Worm (Caenorhabditis elegans) whole organism, young adult: ENCODE measurements around the gene irk-1.

Source experiments
- B0261.1 ChIP-seq: sonication (generic microtip); optimal IDR thresholded peaks from 2 replicates; lab custom pipeline; 2016; ENCODE audit warnings: mild to moderate bottlenecking, missing genetic modification characterization, moderate library complexity, missing compliant biosample characterization
- B0336.3 ChIP-seq: fragments of 200-800 bp; sonication (Bioruptor generic); IDR thresholded peaks from 2 replicates; pipeline ENCODE4 v1.3.6; 2022; ENCODE audit warnings: missing genetic modification characterization, missing compliant biosample characterization
- C17E4.6 ChIP-seq: fragments of 200-800 bp; sonication (Bioruptor generic); IDR thresholded peaks from 2 replicates; pipeline ENCODE4 v1.3.6; 2022; ENCODE audit warnings: missing genetic modification reagents, missing genetic modification characterization, missing compliant biosample characterization
- F23B12.7 ChIP-seq: sonication (generic microtip); optimal IDR thresholded peaks from 2 replicates; lab custom pipeline; 2017; ENCODE audit warnings: missing genetic modification characterization, mild to moderate bottlenecking, missing compliant biosample characterization, antibody characterized with exemption, moderate library complexity; ENCODE audit not compliant: insufficient read depth
- F49E8.2 ChIP-seq: sonication (generic microtip); optimal IDR thresholded peaks from 3 replicates; lab custom pipeline; 2017; ENCODE audit warnings: missing genetic modification characterization, mild to moderate bottlenecking, missing compliant biosample characterization, antibody characterized with exemption, moderate library complexity; ENCODE audit not compliant: insufficient read depth
- F52B5.7 ChIP-seq: sonication (generic microtip); optimal IDR thresholded peaks from 2 replicates; lab custom pipeline; 2016; ENCODE audit warnings: mild to moderate bottlenecking, missing genetic modification characterization, missing compliant biosample characterization
- Y67H2A.10 ChIP-seq: fragments of 200-800 bp; sonication (Bioruptor generic); conservative IDR thresholded peaks from 2 replicates; pipeline ENCODE4 v1.3.6; 2022; ENCODE audit warnings: missing genetic modification reagents, missing genetic modification characterization, missing compliant biosample characterization
- ZK185.1 ChIP-seq: sonication (generic microtip); optimal IDR thresholded peaks from 2 replicates; lab custom pipeline; 2016; ENCODE audit warnings: mild to moderate bottlenecking, missing genetic modification characterization, missing compliant biosample characterization; ENCODE audit not compliant: poor library complexity, severe bottlenecking
- ama-1 ChIP-seq, 3 experiments: fragments of 150-350 bp in 1 of 3; sonication (generic microtip) in 2 of 3; optimal IDR thresholded peaks; 2 replicates each; lab custom pipeline; 2014 to 2018; ENCODE audit warnings: missing biosample characterization in 2 of 3, missing genetic modification characterization in 2 of 3, missing genetic modification reagents in 2 of 3
- aptf-2 ChIP-seq: fragments of 200-800 bp; sonication (Bioruptor generic); conservative IDR thresholded peaks from 2 replicates; pipeline ENCODE4 v1.3.6; 2022; ENCODE audit warnings: missing genetic modification reagents, missing genetic modification characterization, missing compliant biosample characterization
- cebp-2 ChIP-seq: fragments of 200-800 bp; sonication (Bioruptor generic); IDR thresholded peaks from 2 replicates; pipeline ENCODE4 v1.3.6; 2022; ENCODE audit warnings: missing genetic modification characterization, missing compliant biosample characterization
- ceh-27 ChIP-seq: fragments of 200-800 bp; sonication (Bioruptor generic); optimal IDR thresholded peaks from 2 replicates; lab custom pipeline; 2018; ENCODE audit warnings: mild to moderate bottlenecking, missing genetic modification characterization, moderate library complexity, missing compliant biosample characterization
- dox-1 ChIP-seq: fragments of 200-800 bp; sonication (Bioruptor generic); IDR thresholded peaks from 2 replicates; pipeline ENCODE4 v1.3.6; 2022; ENCODE audit warnings: missing genetic modification reagents, missing genetic modification characterization, missing compliant biosample characterization
- efl-1 ChIP-seq: fragments of 150-350 bp; optimal IDR thresholded peaks from 2 replicates; lab custom pipeline; 2014; ENCODE audit warnings: missing biosample characterization, missing genetic modification reagents, missing genetic modification characterization
- hlh-26 ChIP-seq: fragments of 200-800 bp; sonication (Bioruptor generic); conservative IDR thresholded peaks from 2 replicates; pipeline ENCODE4 v1.3.6; 2022; ENCODE audit warnings: missing genetic modification reagents, missing genetic modification characterization, missing compliant biosample characterization
- hmg-1.2 ChIP-seq: fragments of 200-800 bp; sonication (Bioruptor generic); IDR thresholded peaks from 2 replicates; pipeline ENCODE4 v1.3.6; 2022; ENCODE audit warnings: missing genetic modification reagents, missing genetic modification characterization, missing compliant biosample characterization
- hmg-20 ChIP-seq: fragments of 200-800 bp; sonication (Bioruptor generic); IDR thresholded peaks from 2 replicates; pipeline ENCODE4 v1.3.6; 2022; ENCODE audit warnings: missing genetic modification reagents, missing genetic modification characterization, missing compliant biosample characterization
- hrde-1 ChIP-seq: sonication (generic microtip); optimal IDR thresholded peaks from 2 replicates; lab custom pipeline; 2016; ENCODE audit warnings: missing genetic modification characterization, mild to moderate bottlenecking, missing compliant biosample characterization, moderate library complexity, missing genotype, missing genetic modification reagents, borderline replicate concordance
- lag-1 ChIP-seq: fragments of 200-800 bp; sonication (Bioruptor generic); IDR thresholded peaks from 2 replicates; pipeline ENCODE4 v1.3.6; 2022; ENCODE audit warnings: missing genetic modification reagents, missing genetic modification characterization, missing compliant biosample characterization
- let-607 ChIP-seq, 2 experiments: fragments of 200-800 bp in 1 of 2; sonication (Bioruptor generic) in 1 of 2; sonication (generic microtip) in 1 of 2; optimal IDR thresholded peaks; 2 replicates each; lab custom pipeline; 2016 to 2018; ENCODE audit warnings: mild to moderate bottlenecking in 2 of 2, missing compliant biosample characterization in 2 of 2, missing genetic modification characterization in 2 of 2, moderate library complexity in 2 of 2, missing genotype in 1 of 2
- lin-40 ChIP-seq: sonication (generic microtip); optimal IDR thresholded peaks from 2 replicates; lab custom pipeline; 2016; ENCODE audit warnings: missing genetic modification characterization, mild to moderate bottlenecking, missing compliant biosample characterization, missing genotype, missing genetic modification reagents
- lsl-1 ChIP-seq: fragments of 200-800 bp; sonication (Bioruptor generic); optimal IDR thresholded peaks from 2 replicates; lab custom pipeline; 2018; ENCODE audit warnings: mild to moderate bottlenecking, missing genetic modification characterization, moderate library complexity, missing compliant biosample characterization
- madf-10 ChIP-seq: sonication (generic microtip); optimal IDR thresholded peaks from 2 replicates; lab custom pipeline; 2016; ENCODE audit warnings: mild to moderate bottlenecking, missing genetic modification characterization, missing compliant biosample characterization
- mcd-1 ChIP-seq: fragments of 200-800 bp; sonication (Bioruptor generic); IDR thresholded peaks from 2 replicates; pipeline ENCODE4 v1.3.6; 2022; ENCODE audit warnings: missing genetic modification reagents, missing genetic modification characterization, missing compliant biosample characterization
- mel-28 ChIP-seq: sonication (generic microtip); optimal IDR thresholded peaks from 2 replicates; lab custom pipeline; 2016; ENCODE audit warnings: borderline replicate concordance, mild to moderate bottlenecking, missing genetic modification characterization, missing compliant biosample characterization
- nhr-179 ChIP-seq: sonication (generic microtip); optimal IDR thresholded peaks from 2 replicates; lab custom pipeline; 2016; ENCODE audit warnings: mild to moderate bottlenecking, missing genetic modification characterization, missing compliant biosample characterization
- nhr-80 ChIP-seq: sonication (generic microtip); optimal IDR thresholded peaks from 2 replicates; lab custom pipeline; 2016; ENCODE audit warnings: missing genetic modification characterization, missing compliant biosample characterization
- pbrm-1 ChIP-seq: fragments of 200-800 bp; sonication (Bioruptor generic); IDR thresholded peaks from 2 replicates; pipeline ENCODE4 v1.3.6; 2022; ENCODE audit warnings: missing genetic modification reagents, missing genetic modification characterization, missing compliant biosample characterization
- pha-4 ChIP-seq: fragments of 150-350 bp; sonication (generic microtip); optimal IDR thresholded peaks from 2 replicates; lab custom pipeline; 2014; ENCODE audit warnings: missing biosample characterization, missing genetic modification reagents, missing genetic modification characterization
- rec-8 ChIP-seq, 2 experiments: sonication (generic microtip); optimal IDR thresholded peaks; 2 replicates each; lab custom pipeline; 2016; ENCODE audit warnings: mild to moderate bottlenecking in 2 of 2, missing genetic modification characterization in 2 of 2, missing genetic modification reagents in 2 of 2, missing genotype in 2 of 2, missing biosample characterization in 1 of 2, missing compliant biosample characterization in 1 of 2, moderate library complexity in 1 of 2
- sdz-38 ChIP-seq: sonication (generic microtip); optimal IDR thresholded peaks from 2 replicates; lab custom pipeline; 2016; ENCODE audit warnings: missing genotype, missing genetic modification characterization, missing compliant biosample characterization
- somi-1 ChIP-seq: fragments of 200-800 bp; sonication (Bioruptor generic); optimal IDR thresholded peaks from 2 replicates; lab custom pipeline; 2018; ENCODE audit warnings: mild to moderate bottlenecking, missing genetic modification characterization, missing compliant biosample characterization
- tlf-1 ChIP-seq: fragments of 200-800 bp; sonication (Bioruptor generic); optimal IDR thresholded peaks from 2 replicates; lab custom pipeline; 2018; ENCODE audit warnings: mild to moderate bottlenecking, missing genetic modification characterization, missing compliant biosample characterization
- unc-130 ChIP-seq: sonication (generic microtip); optimal IDR thresholded peaks from 2 replicates; lab custom pipeline; 2016; ENCODE audit warnings: missing genetic modification reagents, missing genetic modification characterization, missing compliant biosample characterization
- xnd-1 ChIP-seq: sonication (generic microtip); optimal IDR thresholded peaks from 2 replicates; lab custom pipeline; 2016; ENCODE audit warnings: missing genotype, missing genetic modification reagents, missing genetic modification characterization, missing compliant biosample characterization
- zfh-2 ChIP-seq: fragments of 200-800 bp; sonication (Bioruptor generic); conservative IDR thresholded peaks from 2 replicates; pipeline ENCODE4 v1.3.6; 2022; ENCODE audit warnings: missing genetic modification reagents, missing genetic modification characterization, missing compliant biosample characterization
- ztf-18 ChIP-seq: sonication (generic microtip); optimal IDR thresholded peaks from 2 replicates; lab custom pipeline; 2016; ENCODE audit warnings: missing genotype, mild to moderate bottlenecking, missing genetic modification characterization, missing compliant biosample characterization
- ztf-3 ChIP-seq: fragments of 200-800 bp; sonication (Bioruptor generic); optimal IDR thresholded peaks from 2 replicates; lab custom pipeline; 2018; ENCODE audit warnings: mild to moderate bottlenecking, missing genetic modification characterization, missing compliant biosample characterization

The irk-1 gene

DNA sequence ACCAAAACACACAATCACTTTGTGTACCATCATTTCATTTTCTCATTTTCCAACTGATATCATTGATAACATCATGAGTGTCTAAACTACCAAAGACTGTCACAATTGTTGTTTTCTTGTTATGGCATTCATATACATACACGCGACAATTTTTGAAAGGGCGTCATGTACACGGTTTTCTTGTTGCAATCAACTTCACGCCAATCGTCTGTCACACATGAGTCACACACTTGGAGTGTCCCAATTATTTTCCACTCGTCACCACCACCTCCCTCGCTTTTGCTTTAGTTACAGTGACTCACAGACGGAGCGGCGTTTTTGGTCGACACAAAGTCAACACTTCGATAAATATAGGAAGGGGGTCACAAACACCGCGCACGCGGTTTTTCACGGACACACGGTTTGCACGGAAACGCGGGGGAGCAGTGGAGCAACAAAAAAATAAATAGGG lies 30.0 kb downstream of the irk-1 start (continued):
- no peak for TF ChIP-seq aptf-2 (GFP tag; lab: Robert Waterston, UW)
- no peak for TF ChIP-seq efl-1 (GFP tag; lab: Kevin White, UChicago)
- TF ChIP-seq lin-40 (tag; lab: Kevin White, UChicago): peak; percentile 61
- no peak for TF ChIP-seq Y67H2A.10
- TF ChIP-seq lsl-1 (GFP tag; lab: Kevin White, UChicago): no peak
- peak; percentile 26 for TF ChIP-seq ceh-27 (GFP tag; lab: Kevin White, UChicago)
- no peak for TF ChIP-seq ama-1 (optimal IDR thresholded peaks at IDR 0.05; lab: Kevin White, UChicago)
- TF ChIP-seq ama-1 (GFP tag; optimal IDR thresholded peaks at IDR 0.05; lab: Kevin White, UChicago): no peak
- no peak for TF ChIP-seq hlh-26 (GFP tag; lab: Robert Waterston, UW)

DNA sequence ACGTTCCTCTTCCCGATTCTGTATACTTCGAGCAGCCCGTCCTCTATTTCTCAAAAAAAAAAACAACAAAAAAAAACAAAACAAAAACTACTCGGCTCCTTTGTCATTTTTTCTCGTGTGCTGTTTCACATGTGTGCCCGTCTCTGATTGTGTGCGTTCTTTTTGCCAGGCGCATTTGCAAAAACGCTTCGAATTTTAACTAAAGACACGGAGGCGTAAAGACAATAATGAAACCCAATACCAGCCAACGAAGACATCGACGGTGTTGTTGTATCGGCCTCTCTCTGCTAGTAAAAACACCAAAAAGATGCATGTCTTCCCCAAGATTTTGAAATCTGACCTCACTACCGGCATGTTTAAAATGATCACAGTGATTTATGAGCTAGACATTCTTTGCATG lies 31.1 kb downstream of the irk-1 start:
- TF ChIP-seq somi-1 (GFP tag; lab: Kevin White, UChicago) (no peak), ama-1 (optimal IDR thresholded peaks at IDR 0.05; lab: Kevin White, UChicago) (peak; percentile 55), ama-1 (GFP tag; optimal IDR thresholded peaks at IDR 0.05; lab: Kevin White, UChicago) (no peak)

DNA sequence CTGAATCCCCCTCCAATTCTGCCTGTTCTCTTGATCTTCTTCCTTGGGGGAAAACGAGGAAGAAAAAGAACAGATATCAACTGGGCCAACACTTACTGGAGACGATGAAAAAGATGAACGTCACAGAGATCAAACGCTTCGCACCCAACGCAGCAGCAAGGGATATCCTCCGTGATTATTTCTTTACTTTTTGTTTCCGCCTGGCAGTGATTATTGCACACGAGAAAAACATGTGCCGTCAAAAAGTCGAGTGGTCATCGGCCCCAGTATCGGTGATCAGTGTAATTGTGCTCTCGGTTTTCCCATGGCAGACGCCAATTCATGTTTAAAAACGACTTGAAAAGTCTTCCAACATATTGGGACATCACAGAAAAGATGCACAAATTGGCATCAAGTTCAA lies 32.4 kb downstream of the irk-1 start:
- TF ChIP-seq somi-1 (GFP tag; lab: Kevin White, UChicago) (peak; percentile 14), aptf-2 (GFP tag; lab: Robert Waterston, UW) (no peak)

DNA sequence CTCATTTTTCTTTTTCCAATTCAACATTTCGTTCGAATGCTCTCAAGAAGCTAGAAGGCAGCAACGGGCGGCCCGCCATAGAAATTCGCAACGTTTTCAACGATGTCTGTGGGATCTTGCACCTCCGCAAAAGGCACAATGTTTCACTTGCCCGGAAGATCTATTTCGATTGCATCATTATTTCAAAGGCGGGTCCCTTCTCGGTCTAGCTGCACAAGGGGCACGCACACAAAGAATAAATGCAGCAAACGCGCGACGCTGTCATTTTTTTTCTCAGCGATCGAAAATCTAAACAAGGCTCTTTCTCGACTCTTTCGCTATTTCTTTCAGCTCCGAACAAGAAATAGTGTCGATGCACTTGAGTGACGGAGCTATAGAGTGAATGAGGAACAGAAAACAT lies 32.9 kb downstream of the irk-1 start:
- TF ChIP-seq mcd-1 (GFP tag; lab: Robert Waterston, UW) (0 out of 2 replicates have a peak, but pooled peaks have one; percentile 17), ztf-18 (tag; lab: Kevin White, UChicago) (no peak), cebp-2 (GFP tag; lab: Robert Waterston, UW) (0 out of 2 replicates have a peak, but pooled peaks have one; percentile 27), zfh-2 (GFP tag; lab: Robert Waterston, UW) (0 out of 2 replicates have a peak, but pooled peaks have one; percentile 26), pbrm-1 (GFP tag; lab: Robert Waterston, UW) (0 out of 2 replicates have a peak, but pooled peaks have one; percentile 23)

DNA sequence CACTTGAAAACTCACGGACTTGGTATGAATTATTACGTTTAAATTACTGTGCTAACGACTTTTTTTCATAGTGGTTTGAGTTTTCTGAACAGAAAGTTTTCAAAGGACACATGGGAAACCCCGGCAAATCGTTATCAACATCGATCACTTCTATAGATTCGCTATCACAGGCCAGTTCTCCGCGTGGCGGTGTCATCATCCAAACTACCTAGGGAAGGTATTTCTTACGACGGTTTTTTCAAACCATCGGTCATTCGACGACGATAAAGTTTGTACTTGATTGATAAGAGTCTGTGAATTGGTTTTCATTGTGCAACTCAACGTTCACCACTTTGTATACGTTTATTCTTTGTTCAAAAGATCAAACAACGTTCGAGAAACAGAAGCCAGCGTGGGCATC lies 33.4 kb downstream of the irk-1 start:
- TF ChIP-seq ZK185.1 (tag; lab: Kevin White, UChicago): peak; percentile 56
- no peak for TF ChIP-seq sdz-38 (tag; lab: Kevin White, UChicago)
- 0 out of 2 replicates have a peak, but pooled peaks have one; percentile 5 for TF ChIP-seq lag-1 (GFP tag; lab: Robert Waterston, UW)
- no peak for TF ChIP-seq hmg-20
- TF ChIP-seq mel-28 (tag; lab: Kevin White, UChicago): no peak
- TF ChIP-seq let-607 (tag; optimal IDR thresholded peaks at IDR 0.05; lab: Kevin White, UChicago): peak in 1 of 2 experiments; percentile 30
- TF ChIP-seq pha-4 (tag; lab: Kevin White, UChicago): no peak
- no peak for TF ChIP-seq unc-130 (GFP tag; lab: Kevin White, UChicago)
- TF ChIP-seq Y67H2A.10: no peak
- no peak for TF ChIP-seq B0336.3 (GFP tag; lab: Robert Waterston, UW)
- TF ChIP-seq tlf-1 (GFP tag; lab: Kevin White, UChicago): no peak
- no peak for TF ChIP-seq xnd-1
- TF ChIP-seq ama-1 (optimal IDR thresholded peaks at IDR 0.05; lab: Kevin White, UChicago): peak; percentile 12
- no peak for TF ChIP-seq ama-1 (GFP tag; optimal IDR thresholded peaks at IDR 0.05; lab: Kevin White, UChicago)
- TF ChIP-seq lin-40 (tag; lab: Kevin White, UChicago): no peak
- no peak for TF ChIP-seq madf-10 (tag; lab: Kevin White, UChicago)
- no peak for TF ChIP-seq hmg-1.2 (GFP tag; lab: Robert Waterston, UW)
- no peak for TF ChIP-seq F52B5.7 (tag; lab: Kevin White, UChicago)
- TF ChIP-seq nhr-179 (tag; lab: Kevin White, UChicago): no peak
- TF ChIP-seq hrde-1 (tag; lab: Kevin White, UChicago): no peak
- TF ChIP-seq F49E8.2 (tag; lab: Kevin White, UChicago): no peak
- no peak for TF ChIP-seq F23B12.7 (tag; lab: Kevin White, UChicago)
- peak; percentile 42 for TF ChIP-seq dox-1 (GFP tag; lab: Robert Waterston, UW)
- no peak for TF ChIP-seq B0261.1 (tag; lab: Kevin White, UChicago)
- no peak for TF ChIP-seq ztf-3
- no peak for TF ChIP-seq C17E4.6 (GFP tag; lab: Robert Waterston, UW)
- TF ChIP-seq nhr-80 (tag; lab: Kevin White, UChicago): peak; percentile 93
- no peak for TF ChIP-seq ceh-27 (GFP tag; lab: Kevin White, UChicago)
- no peak for TF ChIP-seq rec-8 (tag; optimal IDR thresholded peaks at IDR 0.05; lab: Kevin White, UChicago)
